Fruit fly (Drosophila melanogaster) S2 (cell line): ENCODE data around the gene spd-2.
"Not testable (repeated sequence)": the region's sequence is repeated elsewhere in the genome, so short reads cannot be mapped to it uniquely, and the experiment has no call there.

Experiments
- CG8478 ChIP-seq: fragments of >200 bp; optimal IDR thresholded peaks from 2 replicates; lab custom pipeline; 2018
- CTCF ChIP-seq, 2 experiments: fragments of >200 bp; optimal IDR thresholded peaks; 2 replicates each; lab custom pipeline; 2018

The spd-2 gene

DNA sequence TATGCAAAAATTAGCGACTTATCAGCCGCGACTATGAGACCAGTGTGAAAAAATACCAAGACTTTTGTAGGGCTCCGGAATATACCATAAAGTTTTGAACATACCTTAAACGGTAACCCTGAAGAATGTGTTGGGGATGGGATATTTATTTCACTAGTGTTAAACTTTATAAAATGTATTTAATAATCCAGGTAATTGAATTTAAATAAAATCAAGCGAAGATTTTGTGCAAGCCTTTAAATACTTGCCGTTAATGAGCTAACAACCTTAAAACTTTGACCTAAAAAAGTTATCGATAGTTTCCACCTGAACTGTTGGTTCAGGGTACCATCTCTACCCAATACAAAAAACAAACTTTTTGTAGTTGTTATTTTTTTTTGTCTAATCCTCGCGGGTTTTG is 17.3 kb upstream of the spd-2 start, which contains the start of gene CG4101:
Gene CG4101, plus strand, starts transcription at position 335 of the 400 bp plus-strand sequence.
- no peak for TF ChIP-seq CG8478

DNA sequence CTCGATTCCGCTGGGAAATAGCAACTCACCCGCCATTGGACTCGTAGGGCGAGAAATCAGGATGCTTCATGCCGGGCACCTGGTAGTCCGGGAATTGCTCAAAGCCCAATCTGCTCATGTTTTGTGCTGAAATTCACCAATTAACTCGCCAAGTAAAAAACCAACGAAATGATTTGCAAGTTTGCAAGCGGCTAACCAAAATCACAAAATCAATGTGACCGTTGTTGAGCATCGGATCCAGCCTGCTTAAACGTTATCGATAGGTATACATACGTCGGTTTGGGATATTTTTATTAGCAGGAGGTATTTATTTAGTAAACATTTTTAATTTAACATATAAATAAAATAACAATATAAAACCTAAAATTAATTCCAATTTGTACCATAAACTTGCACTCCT is 15.4 kb upstream of the spd-2 start, which contains the start of gene Prosbeta6:
Gene Prosbeta6, minus strand, starts transcription at position 218 of the 400 bp plus-strand sequence.
- TF ChIP-seq CTCF (optimal IDR thresholded peaks at IDR 0.05; lab: Kevin White, UChicago) = peak in 1 of 2 experiments; percentile 5
- TF ChIP-seq CG8478 = no peak

DNA sequence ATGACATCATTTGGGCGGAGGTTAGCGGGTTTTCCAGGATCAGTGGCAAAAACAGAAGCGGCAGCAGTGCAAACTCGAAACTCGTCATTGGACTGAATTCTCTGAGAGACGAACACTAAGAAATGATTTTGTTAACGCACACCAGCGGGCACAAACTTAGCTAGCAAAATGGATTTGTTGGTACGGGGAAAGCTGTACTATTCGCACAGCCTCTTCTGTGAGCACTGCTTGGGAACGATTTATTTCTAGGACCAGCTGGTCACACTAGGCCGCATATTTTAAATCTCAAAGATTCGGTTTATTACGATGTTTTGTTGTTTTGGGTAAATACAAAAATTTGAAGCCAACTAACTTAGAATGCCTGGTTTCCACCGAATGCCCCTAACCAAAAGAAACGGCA is 14.3 kb upstream of the spd-2 start, which contains the start of gene CG4098:
Gene CG4098, minus strand, starts transcription at position 228 of the 400 bp plus-strand sequence.
- TF ChIP-seq CTCF (optimal IDR thresholded peaks at IDR 0.05; lab: Kevin White, UChicago) (no peak), CG8478 (no peak)

DNA sequence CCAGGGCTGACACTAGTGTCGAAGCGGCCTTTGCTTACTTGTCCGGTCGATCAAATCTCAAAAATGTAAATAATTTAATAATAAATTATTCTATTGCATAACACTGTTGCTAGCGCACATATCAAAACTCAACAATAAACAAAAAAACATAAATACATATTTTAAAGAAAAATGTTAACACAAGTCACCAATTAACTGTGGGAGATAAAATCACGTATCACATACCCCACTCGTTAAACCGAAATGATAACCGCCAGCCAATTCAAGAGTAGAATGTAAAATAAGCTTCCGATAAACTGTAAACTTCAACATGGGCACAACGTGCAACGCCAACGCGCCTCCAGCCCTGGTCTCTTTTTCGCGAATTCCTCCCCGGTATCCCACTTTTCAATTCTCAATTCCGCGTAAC is 7.9 kb upstream of the spd-2 start, which contains the start of gene Arts:
Gene Arts, plus strand, starts transcription at position 116 of the 409 bp plus-strand sequence.
- TF ChIP-seq CG8478 (no peak), CTCF (optimal IDR thresholded peaks at IDR 0.05; lab: Kevin White, UChicago) (no peak)

DNA sequence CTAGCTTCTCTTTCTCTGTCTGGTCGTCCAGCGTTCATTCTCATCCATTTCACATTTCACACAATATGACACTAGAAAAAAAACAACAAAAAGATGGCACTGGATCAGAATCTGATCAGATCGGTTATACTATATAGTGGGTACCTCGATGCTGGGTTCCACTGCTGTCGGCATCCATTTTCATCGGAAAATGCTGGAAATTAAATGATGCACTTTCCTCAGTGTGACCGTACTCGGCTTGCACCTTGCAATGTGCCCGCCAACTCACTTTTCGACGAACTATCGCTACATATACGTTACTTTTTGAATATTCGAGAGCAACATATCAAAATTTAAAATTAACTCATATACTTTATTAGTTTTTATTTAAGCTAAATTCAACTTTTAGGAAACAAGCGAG is 4.0 kb downstream of the spd-2 start, which contains the start of gene tra:
Gene tra, minus strand, starts transcription at position 191 of the 400 bp plus-strand sequence.
- TF ChIP-seq CTCF (optimal IDR thresholded peaks at IDR 0.05; lab: Kevin White, UChicago) (no peak), CG8478 (no peak)

DNA sequence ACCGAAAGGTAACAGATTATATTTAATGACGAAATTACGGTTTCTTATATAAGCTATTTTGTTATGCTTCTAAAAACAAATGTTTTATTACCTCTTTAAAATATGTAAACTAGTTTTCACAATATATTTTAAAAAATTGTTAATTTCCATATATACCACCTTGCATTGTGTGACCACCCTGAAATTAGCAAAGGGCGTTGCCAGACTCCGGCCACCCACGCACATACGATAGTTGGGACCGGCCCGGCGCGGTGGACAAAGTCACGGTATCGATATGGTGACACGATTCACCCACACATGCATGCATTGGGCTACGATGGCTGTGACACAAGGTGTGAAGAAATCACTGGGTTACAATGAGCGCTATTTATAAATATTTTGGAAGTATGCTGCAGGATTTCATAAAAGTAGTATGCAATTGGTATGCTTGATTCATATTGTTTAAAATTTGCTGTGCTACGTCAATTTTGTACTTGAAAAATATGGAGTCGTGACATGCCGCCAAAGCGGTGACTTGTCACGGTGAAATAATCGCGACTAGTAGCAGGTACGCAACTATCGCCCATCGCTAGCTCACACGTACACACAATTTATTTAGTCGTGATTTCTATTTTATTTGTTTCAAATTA is 6.7 kb downstream of the spd-2 start:
- TF ChIP-seq CG8478 (no peak), CTCF (optimal IDR thresholded peaks at IDR 0.05; lab: Kevin White, UChicago) (peak in 1 of 2 experiments; percentile 31)

DNA sequence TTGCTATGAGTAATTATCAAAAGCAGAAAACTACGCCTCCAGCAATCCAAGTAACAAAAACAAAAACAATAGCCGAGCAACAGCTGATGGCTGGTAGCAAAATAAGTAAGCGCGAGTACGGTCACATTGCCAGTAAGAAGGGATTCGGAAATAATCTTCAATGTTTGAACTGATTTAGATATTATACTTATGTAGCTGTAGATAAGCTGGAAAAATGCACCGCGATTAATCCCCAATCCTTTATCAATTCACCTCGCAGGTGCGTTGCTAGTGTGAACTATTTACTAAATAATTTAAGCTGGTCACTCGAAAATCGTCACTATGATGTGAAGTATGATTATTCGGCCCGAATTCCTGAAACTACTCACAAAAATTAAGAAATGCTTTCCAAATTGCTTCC is 7.8 kb downstream of the spd-2 start, which contains the start of the genes Syx8 and CG32163:
Gene Syx8, minus strand, starts transcription at position 69 of the 400 bp plus-strand sequence.
Gene CG32163, plus strand, starts transcription at position 169 of the 400 bp plus-strand sequence.
- no peak for TF ChIP-seq CTCF (optimal IDR thresholded peaks at IDR 0.05; lab: Kevin White, UChicago)
- TF ChIP-seq CG8478 = no peak

DNA sequence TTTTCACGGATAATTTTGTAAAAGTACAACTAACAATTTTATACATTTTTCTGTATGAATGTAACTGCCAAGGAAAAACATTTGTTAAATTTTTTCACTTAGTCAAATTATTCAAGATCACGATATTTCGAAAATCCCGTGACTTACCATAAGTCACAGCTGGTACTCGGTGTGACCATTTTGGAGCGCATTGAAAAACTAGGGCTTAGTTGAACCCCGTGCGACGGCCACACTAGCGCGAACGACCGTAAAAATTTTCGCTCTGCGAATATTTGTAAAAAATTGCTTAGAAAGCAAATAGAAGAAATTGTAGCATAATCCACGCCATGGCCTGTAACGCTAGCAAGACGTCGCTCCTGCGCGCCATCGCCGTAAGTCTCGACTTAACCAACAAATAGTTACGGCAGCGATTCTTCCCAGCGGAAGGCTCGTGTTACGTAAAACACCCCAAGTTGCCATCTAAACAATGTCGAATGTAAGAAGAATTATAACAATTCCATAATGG is 10.7 kb downstream of the spd-2 start, which contains the start of gene UQCR-C2:
Gene UQCR-C2, plus strand, starts transcription at position 51 of the 505 bp plus-strand sequence.
- no peak for TF ChIP-seq CG8478
- TF ChIP-seq CTCF (optimal IDR thresholded peaks at IDR 0.05; lab: Kevin White, UChicago) = peak in 1 of 2 experiments; percentile 44

DNA sequence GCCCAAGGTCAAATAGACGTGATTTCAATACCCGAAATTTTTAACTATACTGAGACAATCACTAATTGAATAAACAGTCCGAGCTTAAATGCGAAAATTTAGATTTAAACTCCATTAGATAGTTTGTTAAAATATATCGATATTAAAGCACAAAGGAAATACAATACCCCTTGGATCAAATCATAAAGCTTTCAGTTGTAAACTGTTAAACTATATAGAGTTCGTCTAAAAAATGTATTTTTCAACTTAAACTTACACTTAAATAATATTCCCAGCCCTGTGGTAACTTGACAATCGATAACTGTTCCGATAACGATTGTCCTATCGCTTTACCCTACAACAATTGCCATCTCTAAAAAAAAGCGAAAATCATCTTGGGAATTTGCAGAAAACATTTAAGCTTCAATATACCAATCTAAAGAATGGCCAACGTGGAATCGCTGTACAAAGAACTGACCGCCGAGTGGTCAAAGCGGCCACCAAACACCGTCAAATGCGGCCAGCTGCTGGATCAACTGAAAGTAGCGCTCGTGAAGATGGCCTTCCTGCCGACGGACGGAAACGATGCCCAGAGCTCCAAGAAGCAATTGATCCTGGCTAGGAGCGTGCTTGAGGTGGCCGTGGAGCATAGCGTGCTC is 12.0 kb downstream of the spd-2 start, which contains the start of gene Rpn12:
Gene Rpn12, plus strand, starts transcription at position 351 of the 638 bp plus-strand sequence.
- TF ChIP-seq CTCF (optimal IDR thresholded peaks at IDR 0.05; lab: Kevin White, UChicago) (no peak), CG8478 (no peak)

DNA sequence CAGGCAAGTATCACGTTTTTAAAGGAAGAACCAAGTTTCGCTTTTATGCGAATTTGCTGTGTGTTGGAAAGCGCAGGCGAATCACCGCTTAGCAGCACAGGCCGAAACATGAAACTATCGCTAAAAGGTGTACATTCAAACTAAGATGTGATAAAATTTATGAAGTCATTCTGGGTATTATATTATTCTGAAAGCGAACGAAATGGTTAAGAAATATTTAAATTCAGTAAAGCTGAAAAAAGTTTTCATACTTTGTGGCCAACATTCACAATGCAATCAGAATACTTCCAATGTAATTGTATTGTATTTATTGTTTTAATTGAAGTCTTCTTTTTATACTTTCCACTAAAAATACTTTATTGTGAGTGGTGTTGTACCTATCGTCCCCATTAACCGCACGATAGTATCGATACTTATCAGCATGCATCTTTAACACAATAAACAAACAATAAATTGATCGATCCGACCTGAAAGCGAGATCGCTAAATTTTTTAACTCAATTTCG is 13.6 kb downstream of the spd-2 start, which contains the start of gene Smn:
Gene Smn, minus strand, starts transcription at position 347 of the 505 bp plus-strand sequence.
- TF ChIP-seq CTCF (optimal IDR thresholded peaks at IDR 0.05; lab: Kevin White, UChicago) = no peak
- TF ChIP-seq CG8478 = no peak

DNA sequence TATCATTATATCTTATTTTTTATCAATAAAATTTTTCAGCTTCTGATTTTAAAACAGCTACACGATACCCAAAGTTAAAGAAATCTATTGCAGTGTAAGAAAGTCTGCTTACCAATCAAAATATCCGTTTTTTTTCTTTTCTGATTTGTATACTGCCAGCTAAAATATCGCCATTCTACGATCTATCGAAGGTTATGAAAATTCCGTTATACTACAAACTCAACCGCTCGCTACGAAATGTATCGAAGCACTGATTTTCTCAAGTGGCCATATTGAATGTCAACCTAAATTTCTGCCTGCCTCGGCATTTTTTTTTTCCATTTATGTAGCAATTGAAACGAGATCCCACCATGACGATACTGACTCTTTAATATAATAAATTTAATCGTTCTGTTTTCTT is 14.8 kb downstream of the spd-2 start, which contains the start of gene nxf2:
Gene nxf2, minus strand, starts transcription at position 258 of the 400 bp plus-strand sequence.
- no peak for TF ChIP-seq CTCF (optimal IDR thresholded peaks at IDR 0.05; lab: Kevin White, UChicago)
- TF ChIP-seq CG8478 = no peak

DNA sequence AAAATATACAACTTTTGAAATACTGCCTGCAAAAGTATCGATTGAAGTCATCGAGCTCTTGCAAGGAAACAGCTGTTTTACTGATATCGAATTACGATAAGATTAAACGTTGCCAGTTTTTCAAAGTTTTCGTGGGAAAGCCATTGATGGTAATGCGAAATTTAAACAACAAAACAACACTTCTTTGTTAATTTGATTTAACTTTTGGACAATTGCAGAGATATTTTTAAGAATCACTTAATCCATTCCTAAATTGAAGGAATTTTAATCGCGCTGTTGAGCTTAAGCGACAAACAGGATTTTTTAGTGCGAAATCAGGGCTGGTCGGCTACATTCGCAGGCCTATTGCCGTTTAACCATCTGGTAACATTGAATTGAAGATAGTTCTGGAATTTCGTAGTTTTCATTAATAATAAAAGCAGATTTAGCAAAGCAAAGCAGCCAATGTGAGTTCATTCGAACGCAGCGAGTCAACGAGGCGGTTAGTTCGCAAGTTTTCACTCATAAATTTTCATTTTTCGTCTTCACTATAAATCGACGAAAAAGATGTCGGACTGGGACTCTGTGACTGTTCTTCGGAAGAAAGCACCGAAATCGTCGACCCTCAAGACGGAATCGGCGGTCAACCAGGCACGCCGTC is 20.4 kb downstream of the spd-2 start, which contains the start of gene mbf1:
Gene mbf1, plus strand, starts transcription at position 130 of the 640 bp plus-strand sequence.
- TF ChIP-seq CTCF (optimal IDR thresholded peaks at IDR 0.05; lab: Kevin White, UChicago) = peak in 1 of 2 experiments; percentile 7
- no peak for TF ChIP-seq CG8478

DNA sequence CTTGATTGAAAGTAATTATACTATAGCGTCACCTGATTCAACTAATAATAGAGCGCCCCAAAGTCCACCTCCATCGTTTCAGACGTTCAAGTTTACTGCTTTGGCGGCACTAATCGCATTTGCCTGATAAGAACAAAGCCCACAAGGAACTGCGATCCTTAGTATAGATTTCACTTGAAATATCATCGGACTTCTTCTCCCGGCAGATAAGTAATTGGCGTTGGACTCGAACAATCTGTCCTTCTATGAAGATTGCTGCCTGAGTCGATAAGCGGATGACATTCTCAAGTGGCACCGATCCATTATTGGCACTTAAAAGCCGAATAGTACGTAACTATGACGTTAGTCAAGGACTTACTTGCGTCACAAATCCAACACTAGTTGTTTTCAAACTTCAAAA is 21.6 kb downstream of the spd-2 start, which contains the start of gene Mipp1:
Gene Mipp1, minus strand, starts transcription at position 101 of the 400 bp plus-strand sequence.
- TF ChIP-seq CG8478; CTCF (optimal IDR thresholded peaks at IDR 0.05; lab: Kevin White, UChicago): not testable (repeated sequence)

DNA sequence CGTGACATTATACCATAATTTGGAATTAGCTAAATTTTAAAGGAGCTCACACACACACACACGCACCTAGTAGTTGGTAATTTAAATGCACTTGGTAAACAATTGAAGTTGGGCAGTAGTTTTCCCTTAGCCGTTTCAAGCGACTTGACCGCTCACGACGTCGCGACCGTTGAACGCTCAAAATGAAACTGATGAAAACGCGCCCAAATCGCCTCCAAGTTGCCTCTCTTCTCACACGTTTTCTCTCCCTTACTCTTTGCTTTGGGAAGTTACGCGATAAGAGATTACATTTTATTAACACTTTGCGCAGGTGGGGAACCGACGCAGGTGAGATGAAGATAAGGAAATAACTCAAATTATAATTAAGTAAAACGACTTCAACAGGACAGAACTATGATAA is 22.6 kb downstream of the spd-2 start:
- TF ChIP-seq CTCF (optimal IDR thresholded peaks at IDR 0.05; lab: Kevin White, UChicago) = no peak
- no peak for TF ChIP-seq CG8478

DNA sequence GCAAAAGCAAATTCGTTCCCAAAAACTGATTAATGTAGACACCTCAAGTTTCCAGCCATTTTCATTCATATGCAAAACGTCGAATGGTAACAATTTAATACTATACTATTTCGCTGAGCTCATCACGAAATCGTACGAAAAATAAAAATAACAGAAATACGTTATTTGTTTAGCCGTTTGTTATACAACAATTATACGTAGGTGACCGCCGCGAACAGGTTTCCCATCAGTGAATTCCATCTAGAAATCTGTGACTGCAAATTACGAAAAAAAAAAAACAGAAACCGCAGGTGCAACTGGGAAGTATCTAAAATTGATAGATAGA is 23.1 kb downstream of the spd-2 start:
- TF ChIP-seq CTCF (optimal IDR thresholded peaks at IDR 0.05; lab: Kevin White, UChicago) = no peak
- TF ChIP-seq CG8478 = no peak
